Worm (Caenorhabditis elegans) whole organism, L4/young adult: Measurements from ENCODE around the gene srh-37.

ENCODE experiments used
- W03F9.2 ChIP-seq: fragments of 150-350 bp; optimal IDR thresholded peaks from 2 replicates; lab custom pipeline; 2014; ENCODE audit warnings: missing biosample characterization, missing genetic modification characterization
- him-1 ChIP-seq: sonication (generic microtip); optimal IDR thresholded peaks from 2 replicates; lab custom pipeline; 2016; ENCODE audit warnings: missing genotype, missing genetic modification reagents, missing genetic modification characterization, missing compliant biosample characterization

DNA sequence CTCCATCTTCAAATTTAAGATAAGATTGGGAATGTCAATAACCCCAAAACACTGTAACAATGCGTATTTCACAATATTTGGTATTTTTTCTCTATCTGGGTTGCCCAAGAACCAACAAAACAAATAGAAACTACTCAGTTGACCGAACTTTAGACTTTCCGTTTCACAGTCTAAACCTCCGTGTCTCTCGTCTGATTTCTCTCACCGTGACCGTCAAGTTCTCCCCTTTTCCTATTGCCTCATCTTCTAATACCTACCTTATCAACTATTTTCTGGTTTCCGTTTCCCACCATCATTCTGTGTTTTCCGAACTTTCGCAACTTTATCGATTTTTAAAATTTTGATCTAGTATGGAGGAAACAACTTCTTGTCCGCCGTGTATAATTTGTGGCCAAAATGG lies 18.0 kb downstream of the srh-37 start, which contains the start of gene nhr-131:
- TF ChIP-seq W03F9.2 (tag; lab: Kevin White, UChicago) (no peak), him-1 (tag; lab: Kevin White, UChicago) (no peak)
